Worm (Caenorhabditis elegans) whole organism, late embryonic: ENCODE data around the gene F14D2.11.

Experiments used
- ama-1 ChIP-seq: fragments of 150-350 bp; optimal IDR thresholded peaks from 2 replicates; lab custom pipeline; 2014
- ceh-2 ChIP-seq: sonication (generic microtip); optimal IDR thresholded peaks from 2 replicates; lab custom pipeline; 2016; ENCODE audit warnings: missing genotype, missing genetic modification characterization, missing compliant biosample characterization
- ceh-9 ChIP-seq: sonication (generic microtip); optimal IDR thresholded peaks from 2 replicates; lab custom pipeline; 2016; ENCODE audit warnings: mild to moderate bottlenecking, missing genetic modification characterization, inconsistent platforms, missing compliant biosample characterization
- dve-1 ChIP-seq: sonication (generic microtip); optimal IDR thresholded peaks from 2 replicates; lab custom pipeline; 2017; ENCODE audit warnings: antibody characterized with exemption, mild to moderate bottlenecking, missing genetic modification characterization, missing compliant biosample characterization
- fax-1 ChIP-seq: sonication (generic microtip); optimal IDR thresholded peaks from 2 replicates; lab custom pipeline; 2016; ENCODE audit warnings: missing genotype, missing genetic modification characterization, missing compliant biosample characterization
- lin-11 ChIP-seq: fragments of 200-800 bp; sonication (Bioruptor generic); optimal IDR thresholded peaks from 2 replicates; lab custom pipeline; 2018; ENCODE audit warnings: mild to moderate bottlenecking, missing genetic modification characterization, missing compliant biosample characterization
- pag-3 ChIP-seq: sonication (generic microtip); optimal IDR thresholded peaks from 2 replicates; lab custom pipeline; 2016; ENCODE audit warnings: missing compliant biosample characterization, missing genetic modification characterization, borderline replicate concordance
- pha-2 ChIP-seq: sonication (generic microtip); optimal IDR thresholded peaks from 2 replicates; lab custom pipeline; 2017; ENCODE audit warnings: mild to moderate bottlenecking, missing genetic modification characterization, missing compliant biosample characterization
- pha-4 ChIP-seq: fragments of 150-350 bp; optimal IDR thresholded peaks from 2 replicates; lab custom pipeline; 2018; ENCODE audit warnings: missing biosample characterization, missing genetic modification reagents, missing genetic modification characterization
- rnt-1 ChIP-seq: sonication (generic microtip); optimal IDR thresholded peaks from 2 replicates; lab custom pipeline; 2016; ENCODE audit warnings: missing genetic modification characterization, missing compliant biosample characterization

DNA sequence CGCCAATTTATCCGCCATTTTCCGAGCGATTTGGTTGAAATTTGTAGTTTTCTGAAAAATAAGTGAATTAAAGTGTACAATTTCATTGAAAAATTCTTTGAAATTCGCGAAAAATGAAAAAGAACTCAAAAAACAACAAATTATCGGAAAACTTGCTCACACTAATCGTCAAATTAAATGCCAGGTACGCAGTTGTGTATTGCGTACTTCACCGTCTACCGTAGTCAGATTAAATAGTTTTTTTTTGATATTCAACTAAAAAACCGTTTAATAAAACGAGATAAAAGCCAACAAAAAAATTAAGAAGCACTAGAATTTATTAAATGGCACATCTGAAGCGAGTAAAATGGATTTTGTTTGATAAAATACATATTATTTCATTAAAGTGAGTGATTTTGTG, 3.0 kb upstream of the F14D2.11 start, which contains the start of gene bath-28:
- TF ChIP-seq ama-1 (lab: Kevin White, UChicago) (no peak), lin-11 (tag; lab: Kevin White, UChicago) (no peak), ceh-9 (tag; lab: Kevin White, UChicago) (no peak), rnt-1 (tag; lab: Kevin White, UChicago) (no peak), pha-2 (tag; lab: Kevin White, UChicago) (no peak), pag-3 (tag; lab: Kevin White, UChicago) (no peak), fax-1 (tag; lab: Kevin White, UChicago) (no peak), ceh-2 (tag; lab: Kevin White, UChicago) (no peak), pha-4 (tag; lab: Kevin White, UChicago) (no peak), dve-1 (tag; lab: Kevin White, UChicago) (no peak)
